Worm (Caenorhabditis elegans): ENCODE data around the gene F18E3.12.

The F18E3.12 gene

DNA sequence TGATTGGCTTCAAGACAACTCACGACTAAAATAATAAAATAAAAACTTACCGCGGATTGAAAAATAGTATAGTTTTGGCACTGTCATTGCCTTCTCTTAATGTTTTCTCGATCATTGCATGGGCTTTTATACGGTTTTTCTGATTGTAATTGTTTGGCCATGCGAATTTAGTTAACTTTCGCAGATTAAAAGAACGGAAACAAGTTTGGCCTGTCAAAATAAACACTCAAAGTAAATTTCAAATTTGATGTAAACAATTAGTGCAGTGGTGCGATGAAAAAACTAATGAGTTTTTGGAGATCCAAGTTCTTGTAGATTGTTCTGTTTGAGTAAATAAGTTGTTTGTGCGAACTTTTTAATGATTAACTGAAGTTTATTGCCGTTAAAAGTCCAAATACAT lies 15.6 kb upstream of the F18E3.12 start, which contains the start of gene gst-41:
Gene gst-41, minus strand, starts transcription at position 101 of the 400 bp plus-strand sequence.
- no peak for TF ChIP-seq ceh-6 (GFP tag; optimal IDR thresholded peaks at IDR 0.05)
- no peak for TF ChIP-seq ahr-1 (tag; optimal IDR thresholded peaks at IDR 0.05)
- TF ChIP-seq mec-3 (tag; optimal IDR thresholded peaks at IDR 0.05; ENCODE audit: borderline replicate concordance), result no peak
- TF ChIP-seq K02D7.2 (tag; optimal IDR thresholded peaks at IDR 0.05), result no peak
- TF ChIP-seq hlh-8 (tag; optimal IDR thresholded peaks at IDR 0.05), result no peak
- TF ChIP-seq gmeb-2 (tag; optimal IDR thresholded peaks at IDR 0.05), result no peak
- TF ChIP-seq eyg-1 (tag; optimal IDR thresholded peaks at IDR 0.05), result no peak
- TF ChIP-seq unc-86 (tag; optimal IDR thresholded peaks at IDR 0.05), result no peak
- no peak for TF ChIP-seq tbx-7 (tag; optimal IDR thresholded peaks at IDR 0.05)
- no peak for TF ChIP-seq fkh-10 (GFP tag; optimal IDR thresholded peaks at IDR 0.05)
- TF ChIP-seq nfya-1 (tag; optimal IDR thresholded peaks at IDR 0.05), result no peak

- no peak for TF ChIP-seq K09A11.1 (tag; optimal IDR thresholded peaks at IDR 0.05; ENCODE audit: insufficient read depth)
- no peak for TF ChIP-seq tbx-7 (tag; optimal IDR thresholded peaks at IDR 0.05)
- no peak for TF ChIP-seq ceh-2 (tag; optimal IDR thresholded peaks at IDR 0.05)
- TF ChIP-seq tbx-2 (tag; optimal IDR thresholded peaks at IDR 0.05), result no peak
- no peak for TF ChIP-seq hlh-30 (tag; optimal IDR thresholded peaks at IDR 0.05; ENCODE audit: insufficient read depth)
- TF ChIP-seq dmd-4 (tag; optimal IDR thresholded peaks at IDR 0.05; ENCODE audit: borderline replicate concordance), result no peak
- TF ChIP-seq nhr-232 (tag; optimal IDR thresholded peaks at IDR 0.05), result no peak
- TF ChIP-seq pax-1 (tag; optimal IDR thresholded peaks at IDR 0.05), result no peak
- no peak for TF ChIP-seq madf-2 (tag; optimal IDR thresholded peaks at IDR 0.05)
- no peak for TF ChIP-seq ceh-48 (tag; optimal IDR thresholded peaks at IDR 0.05)
- no peak for TF ChIP-seq ceh-19 (GFP tag; optimal IDR thresholded peaks at IDR 0.05)
- no peak for TF ChIP-seq mec-3 (tag; optimal IDR thresholded peaks at IDR 0.05; ENCODE audit: borderline replicate concordance)
- no peak for TF ChIP-seq ceh-18 (tag; optimal IDR thresholded peaks at IDR 0.05)
- no peak for TF ChIP-seq pros-1 (tag; optimal IDR thresholded peaks at IDR 0.05)
- no peak for TF ChIP-seq rnt-1 (tag; optimal IDR thresholded peaks at IDR 0.05)
- no peak for TF ChIP-seq ama-1 (optimal IDR thresholded peaks at IDR 0.05)
- no peak for TF ChIP-seq hlh-6 (tag; optimal IDR thresholded peaks at IDR 0.05)
- TF ChIP-seq sox-2 (GFP tag; IDR thresholded peaks at IDR 0.05), result no peak
- TF ChIP-seq ceh-14 (tag; optimal IDR thresholded peaks at IDR 0.05), result no peak
- no peak for TF ChIP-seq pha-4 (tag; optimal IDR thresholded peaks at IDR 0.05)
These were observed 14.7 kb upstream of the F18E3.12 start, which contains the start of gene cnc-9 for ce11 chrV:7400095-7400494. Gene cnc-9 (minus strand): TSS chrV:7400195.

DNA sequence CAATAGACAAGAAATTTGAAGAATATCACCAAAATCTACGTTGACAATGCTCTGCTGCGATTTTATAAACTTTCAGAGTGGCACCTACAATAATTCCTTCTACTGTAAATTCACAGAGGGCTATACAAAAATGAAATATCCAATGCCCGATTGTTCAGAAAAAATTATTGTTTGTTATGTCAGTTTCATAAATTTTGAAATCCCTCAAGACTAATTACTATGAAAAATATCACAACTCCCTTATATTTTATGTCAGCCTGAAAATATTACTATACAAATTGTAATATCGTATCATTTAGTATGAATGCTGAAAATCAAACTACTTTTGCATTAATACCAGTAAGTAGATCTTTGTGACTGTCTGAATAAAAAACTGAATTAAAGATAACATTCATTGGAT lies 14.2 kb upstream of the F18E3.12 start, which contains the start of gene srx-60:
Gene srx-60, plus strand, starts transcription at position 301 of the 400 bp plus-strand sequence.
- TF ChIP-seq ttx-3 (tag; optimal IDR thresholded peaks at IDR 0.05) (no peak), tbx-2 (tag; optimal IDR thresholded peaks at IDR 0.05) (no peak), nfya-1 (tag; optimal IDR thresholded peaks at IDR 0.05) (no peak), ztf-16 (tag; optimal IDR thresholded peaks at IDR 0.05) (no peak), ceh-31 (tag; optimal IDR thresholded peaks at IDR 0.05) (no peak), npax-4 (tag; optimal IDR thresholded peaks at IDR 0.05) (no peak), Y22D7AL.16 (tag; optimal IDR thresholded peaks at IDR 0.05) (no peak), pha-2 (tag; optimal IDR thresholded peaks at IDR 0.05) (no peak), sox-2 (GFP tag; IDR thresholded peaks at IDR 0.05) (no peak), dmd-4 (tag; optimal IDR thresholded peaks at IDR 0.05; ENCODE audit: borderline replicate concordance) (no peak)

- no peak for TF ChIP-seq tbx-7 (tag; optimal IDR thresholded peaks at IDR 0.05)
- TF ChIP-seq ets-4 (tag; optimal IDR thresholded peaks at IDR 0.05), result no peak
- no peak for TF ChIP-seq nfya-1 (tag; optimal IDR thresholded peaks at IDR 0.05)
- TF ChIP-seq ama-1 (optimal IDR thresholded peaks at IDR 0.05), result no peak
- TF ChIP-seq mec-3 (tag; optimal IDR thresholded peaks at IDR 0.05; ENCODE audit: borderline replicate concordance), result no peak
- TF ChIP-seq fkh-6 (tag; optimal IDR thresholded peaks at IDR 0.05), result no peak
- TF ChIP-seq sox-4 (tag; optimal IDR thresholded peaks at IDR 0.05), result no peak
- no peak for TF ChIP-seq nhr-11 (tag; optimal IDR thresholded peaks at IDR 0.05)
These were observed 12.4 kb upstream of the F18E3.12 start, which contains the start of gene srj-13 for ce11 chrV:7402355-7402754. Gene srj-13 (plus strand): TSS chrV:7402655.

Data from whole organism, late embryonic.